Worm (Caenorhabditis elegans) whole organism, L3 larva: ENCODE results near the gene W06D11.2.

Experiments
- ZK546.5 ChIP-seq: sonication (generic microtip); optimal IDR thresholded peaks from 2 replicates; lab custom pipeline; 2017; ENCODE audit warnings: missing biosample characterization, missing genetic modification characterization
- ama-1 ChIP-seq: fragments of 150-350 bp; optimal IDR thresholded peaks from 2 replicates; lab custom pipeline; 2018
- lin-15B ChIP-seq: fragments of 150-350 bp; optimal IDR thresholded peaks from 2 replicates; lab custom pipeline; 2014; ENCODE audit warnings: missing biosample characterization, missing genetic modification characterization
- mdl-1 ChIP-seq: fragments of 150-350 bp; optimal IDR thresholded peaks from 2 replicates; lab custom pipeline; 2014; ENCODE audit warnings: missing biosample characterization, missing genetic modification characterization
- nfya-1 ChIP-seq: sonication (generic microtip); optimal IDR thresholded peaks from 2 replicates; lab custom pipeline; 2017; ENCODE audit warnings: missing genetic modification characterization, mild to moderate bottlenecking, missing compliant biosample characterization, antibody characterized with exemption, moderate library complexity; ENCODE audit not compliant: insufficient read depth
- nhr-237 ChIP-seq: fragments of 150-350 bp; optimal IDR thresholded peaks from 2 replicates; lab custom pipeline; 2014; ENCODE audit warnings: missing biosample characterization, missing genetic modification characterization
- nhr-28 ChIP-seq: fragments of 150-350 bp; optimal IDR thresholded peaks from 2 replicates; lab custom pipeline; 2014; ENCODE audit warnings: missing biosample characterization, missing genetic modification characterization
- unc-39 ChIP-seq: sonication (generic microtip); optimal IDR thresholded peaks from 4 replicates; lab custom pipeline; 2017; ENCODE audit warnings: missing biosample characterization, missing genetic modification characterization
- unc-62 ChIP-seq: fragments of 150-350 bp; sonication (generic microtip); optimal IDR thresholded peaks from 4 replicates; lab custom pipeline; 2014; ENCODE audit warnings: missing biosample characterization, missing genetic modification reagents, missing genetic modification characterization
- zag-1 ChIP-seq: fragments of 150-350 bp; optimal IDR thresholded peaks from 2 replicates; lab custom pipeline; 2014; ENCODE audit warnings: missing biosample characterization, missing genetic modification characterization

DNA sequence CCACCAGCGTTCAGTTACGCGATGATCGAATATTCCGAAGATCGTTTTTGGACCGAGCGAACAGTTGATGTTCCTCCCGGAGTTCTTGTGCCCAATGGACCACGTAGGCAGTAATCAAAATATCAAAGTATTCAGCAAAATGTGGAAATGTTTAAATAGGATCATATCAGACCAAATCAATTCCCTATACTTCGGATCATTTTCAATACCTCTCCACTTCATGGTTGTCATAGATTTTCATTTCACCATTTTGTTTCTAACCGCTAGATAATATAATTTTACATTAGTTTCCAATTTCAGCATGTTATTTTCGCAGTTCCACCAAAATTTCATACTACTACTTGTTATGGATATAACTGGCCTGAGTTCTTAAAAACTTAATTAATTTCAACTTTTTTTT, 21.0 kb upstream of the W06D11.2 start:
- TF ChIP-seq lin-15B (tag; lab: Kevin White, UChicago): no peak
- no peak for TF ChIP-seq mdl-1 (tag; lab: Kevin White, UChicago)
- no peak for TF ChIP-seq zag-1 (tag; lab: Kevin White, UChicago)
- TF ChIP-seq unc-39 (tag; lab: Kevin White, UChicago): no peak
- TF ChIP-seq nfya-1: no peak
- TF ChIP-seq ama-1 (lab: Kevin White, UChicago): no peak
- TF ChIP-seq unc-62 (GFP tag; lab: Kevin White, UChicago): no peak
- no peak for TF ChIP-seq nhr-237 (tag; lab: Kevin White, UChicago)
- TF ChIP-seq nhr-28 (tag; lab: Kevin White, UChicago): no peak
- no peak for TF ChIP-seq ZK546.5
